Worm (Caenorhabditis elegans) whole organism, L4 larva: ENCODE data around the gene pqn-27.

Experiments
- F10B5.3 ChIP-seq: sonication (generic microtip); optimal IDR thresholded peaks from 2 replicates; lab custom pipeline; 2016; ENCODE audit warnings: mild to moderate bottlenecking, missing genetic modification characterization, missing compliant biosample characterization
- F26F4.8 ChIP-seq: fragments of 200-800 bp; sonication (Bioruptor generic); conservative IDR thresholded peaks from 2 replicates; pipeline ENCODE4 v1.3.6; 2022; ENCODE audit warnings: missing genetic modification characterization, missing compliant biosample characterization
- F44E2.7 ChIP-seq: fragments of 200-800 bp; sonication (Bioruptor generic); IDR thresholded peaks from 2 replicates; pipeline ENCODE4 v2.1.2; 2022; ENCODE audit warnings: missing genetic modification characterization, missing compliant biosample characterization
- T20F7.1 ChIP-seq: fragments of 200-800 bp; sonication (Bioruptor generic); optimal IDR thresholded peaks from 2 replicates; lab custom pipeline; 2018; ENCODE audit warnings: mild to moderate bottlenecking, missing genetic modification characterization, missing compliant biosample characterization
- T26A8.4 ChIP-seq: fragments of 200-800 bp; sonication (Bioruptor generic); IDR thresholded peaks from 2 replicates; pipeline ENCODE4 v1.3.6; 2022; ENCODE audit warnings: missing genetic modification characterization, missing compliant biosample characterization
- Y48G9A.11 ChIP-seq: fragments of 200-800 bp; sonication (Bioruptor generic); IDR thresholded peaks from 2 replicates; pipeline ENCODE4 v1.3.6; 2022; ENCODE audit warnings: missing genetic modification reagents, missing genetic modification characterization, missing compliant biosample characterization
- Y5F2A.4 ChIP-seq: fragments of 200-800 bp; sonication (Bioruptor generic); optimal IDR thresholded peaks from 2 replicates; lab custom pipeline; 2018; ENCODE audit warnings: mild to moderate bottlenecking, missing genetic modification characterization, missing compliant biosample characterization
- Y75B8A.6 ChIP-seq: fragments of 200-800 bp; sonication (Bioruptor generic); IDR thresholded peaks from 2 replicates; pipeline ENCODE4 v1.3.6; 2022; ENCODE audit warnings: missing genetic modification reagents, missing genetic modification characterization, missing compliant biosample characterization
- ZK337.2 ChIP-seq: fragments of 200-800 bp; sonication (Bioruptor generic); IDR thresholded peaks from 2 replicates; pipeline ENCODE4 v1.3.6; 2022; ENCODE audit warnings: missing genetic modification reagents, missing genetic modification characterization, missing compliant biosample characterization
- ZK546.5 ChIP-seq, 2 experiments: sonication (generic microtip); optimal IDR thresholded peaks; 2 replicates each; lab custom pipeline; 2017; ENCODE audit warnings: missing biosample characterization in 2 of 2, missing genetic modification characterization in 2 of 2
- aha-1 ChIP-seq: fragments of 150-350 bp; peaks from one replicate; lab custom pipeline; 2014; ENCODE audit warnings: missing biosample characterization, missing genetic modification characterization
- aly-2 ChIP-seq: sonication (generic microtip); optimal IDR thresholded peaks from 2 replicates; lab custom pipeline; 2018; ENCODE audit warnings: missing biosample characterization, missing genetic modification characterization
- ama-1 ChIP-seq: fragments of 150-350 bp; optimal IDR thresholded peaks from 2 replicates; lab custom pipeline; 2014; ENCODE audit warnings: inconsistent platforms, mixed read lengths
- arid-1 ChIP-seq: fragments of 200-800 bp; sonication (Bioruptor generic); conservative IDR thresholded peaks from 2 replicates; pipeline ENCODE4 v1.3.6; 2022; ENCODE audit warnings: missing genetic modification reagents, missing genetic modification characterization, missing compliant biosample characterization
- ceh-28 ChIP-seq: fragments of 150-350 bp; optimal IDR thresholded peaks from 2 replicates; lab custom pipeline; 2014; ENCODE audit warnings: missing biosample characterization, missing genetic modification reagents, missing genetic modification characterization
- ceh-32 ChIP-seq: sonication (generic microtip); optimal IDR thresholded peaks from 2 replicates; lab custom pipeline; 2016; ENCODE audit warnings: mild to moderate bottlenecking, missing genetic modification characterization, missing compliant biosample characterization; ENCODE audit not compliant: poor library complexity
- ceh-44 ChIP-seq: fragments of 200-800 bp; sonication (Bioruptor generic); IDR thresholded peaks from 2 replicates; pipeline ENCODE4 v1.3.6; 2022; ENCODE audit warnings: missing genetic modification reagents, missing genetic modification characterization, missing compliant biosample characterization
- ces-1 ChIP-seq: fragments of 150-350 bp; sonication (generic microtip); optimal IDR thresholded peaks from 4 replicates; lab custom pipeline; 2014; ENCODE audit warnings: missing biosample characterization, missing genetic modification reagents, missing genetic modification characterization
- ctbp-1 ChIP-seq: fragments of 200-800 bp; sonication (Bioruptor generic); IDR thresholded peaks from 2 replicates; pipeline ENCODE4 v1.3.6; 2022; ENCODE audit warnings: missing genetic modification reagents, missing genetic modification characterization, missing compliant biosample characterization
- daf-12 ChIP-seq: fragments of 150-350 bp; optimal IDR thresholded peaks from 2 replicates; lab custom pipeline; 2014; ENCODE audit warnings: missing biosample characterization, missing genetic modification reagents, missing genetic modification characterization
- daf-16 ChIP-seq, 3 experiments: sonication (generic microtip); optimal IDR thresholded peaks; 2 replicates each; lab custom pipeline; 2016 to 2017; ENCODE audit warnings: missing genetic modification characterization in 3 of 3, missing genetic modification reagents in 3 of 3, mild to moderate bottlenecking in 2 of 3, missing compliant biosample characterization in 2 of 3, missing biosample characterization in 1 of 3, moderate library complexity in 1 of 3
- dmd-6 ChIP-seq: fragments of 200-800 bp; sonication (Bioruptor generic); IDR thresholded peaks from 2 replicates; pipeline ENCODE4 v1.3.6; 2022; ENCODE audit warnings: missing genetic modification reagents, missing genetic modification characterization, missing compliant biosample characterization
- dmd-8 ChIP-seq: fragments of 200-800 bp; sonication (Bioruptor generic); IDR thresholded peaks from 2 replicates; pipeline ENCODE4 v1.3.6; 2022; ENCODE audit warnings: missing genetic modification characterization, missing compliant biosample characterization
- dmd-9 ChIP-seq: fragments of 200-800 bp; sonication (Bioruptor generic); IDR thresholded peaks from 2 replicates; pipeline ENCODE4 v1.3.6; 2022; ENCODE audit warnings: missing genetic modification reagents, missing genetic modification characterization, missing compliant biosample characterization
- duxl-1 ChIP-seq: sonication (generic microtip); optimal IDR thresholded peaks from 2 replicates; lab custom pipeline; 2016; ENCODE audit warnings: mild to moderate bottlenecking, missing genetic modification characterization, moderate library complexity, missing compliant biosample characterization; ENCODE audit not compliant: poor library complexity
- dve-1 ChIP-seq: sonication (generic microtip); optimal IDR thresholded peaks from 2 replicates; lab custom pipeline; 2017; ENCODE audit warnings: antibody characterized with exemption, mild to moderate bottlenecking, missing genetic modification characterization, missing compliant biosample characterization; ENCODE audit not compliant: insufficient read depth
- egl-27 ChIP-seq: sonication (generic microtip); optimal IDR thresholded peaks from 3 replicates; lab custom pipeline; 2017; ENCODE audit warnings: missing biosample characterization, missing genetic modification reagents, missing genetic modification characterization
- fkh-10 ChIP-seq: fragments of 150-350 bp; optimal IDR thresholded peaks from 2 replicates; lab custom pipeline; 2014; ENCODE audit warnings: missing biosample characterization, missing genetic modification reagents, missing genetic modification characterization
- hlh-30 ChIP-seq: sonication (generic microtip); optimal IDR thresholded peaks from 2 replicates; lab custom pipeline; 2017; ENCODE audit warnings: antibody characterized with exemption, mild to moderate bottlenecking, missing genetic modification characterization, missing compliant biosample characterization; ENCODE audit not compliant: insufficient read depth
- lin-39 ChIP-seq: fragments of 150-350 bp; optimal IDR thresholded peaks from 2 replicates; lab custom pipeline; 2014; ENCODE audit warnings: missing biosample characterization, missing genetic modification reagents, missing genetic modification characterization
- mdl-1 ChIP-seq, 2 experiments: fragments of 150-350 bp in 1 of 2; sonication (generic microtip) in 1 of 2; optimal IDR thresholded peaks; 2 replicates each; lab custom pipeline; 2014 to 2017; ENCODE audit warnings: missing biosample characterization in 2 of 2, missing genetic modification characterization in 2 of 2
- mes-2 ChIP-seq: sonication (generic microtip); optimal IDR thresholded peaks from 2 replicates; lab custom pipeline; 2016; ENCODE audit warnings: missing genotype, mild to moderate bottlenecking, missing genetic modification characterization, missing compliant biosample characterization; ENCODE audit not compliant: poor library complexity, severe bottlenecking
- mxl-2 ChIP-seq: fragments of 200-800 bp; sonication (Bioruptor generic); conservative IDR thresholded peaks from 2 replicates; pipeline ENCODE4 v1.3.6; 2022; ENCODE audit warnings: missing genetic modification reagents, missing genetic modification characterization, missing compliant biosample characterization
- nhr-102 ChIP-seq: sonication (generic microtip); optimal IDR thresholded peaks from 2 replicates; lab custom pipeline; 2016; ENCODE audit warnings: mild to moderate bottlenecking, missing genetic modification characterization, moderate library complexity, missing compliant biosample characterization
- nhr-111 ChIP-seq: fragments of 200-800 bp; sonication (Bioruptor generic); optimal IDR thresholded peaks from 2 replicates; lab custom pipeline; 2018; ENCODE audit warnings: mild to moderate bottlenecking, missing genetic modification characterization, missing compliant biosample characterization
- nhr-237 ChIP-seq: sonication (generic microtip); optimal IDR thresholded peaks from 2 replicates; lab custom pipeline; 2017; ENCODE audit warnings: missing biosample characterization, missing genetic modification characterization
- nhr-28 ChIP-seq: fragments of 150-350 bp; optimal IDR thresholded peaks from 2 replicates; lab custom pipeline; 2014; ENCODE audit warnings: missing biosample characterization, missing genetic modification characterization
- nhr-41 ChIP-seq: fragments of 200-800 bp; sonication (Bioruptor generic); IDR thresholded peaks from 2 replicates; pipeline ENCODE4 v1.3.6; 2022; ENCODE audit warnings: missing genetic modification reagents, missing genetic modification characterization, missing compliant biosample characterization
- nhr-48 ChIP-seq: sonication (generic microtip); optimal IDR thresholded peaks from 2 replicates; lab custom pipeline; 2016; ENCODE audit warnings: mild to moderate bottlenecking, missing genetic modification characterization, missing compliant biosample characterization
- php-3 ChIP-seq: fragments of 200-800 bp; sonication (Bioruptor generic); IDR thresholded peaks from 2 replicates; pipeline ENCODE4 v1.3.6; 2022; ENCODE audit warnings: missing genetic modification reagents, missing genetic modification characterization, missing compliant biosample characterization
- saeg-2 ChIP-seq: fragments of 200-800 bp; sonication (Bioruptor generic); IDR thresholded peaks from 2 replicates; pipeline ENCODE4 v1.3.6; 2022; ENCODE audit warnings: missing genetic modification reagents, missing genetic modification characterization, missing compliant biosample characterization
- set-16 ChIP-seq: fragments of 200-800 bp; sonication (Bioruptor generic); IDR thresholded peaks from 2 replicates; pipeline ENCODE4 v1.3.6; 2022; ENCODE audit warnings: missing genetic modification reagents, missing genetic modification characterization, missing compliant biosample characterization
- snpc-1.2 ChIP-seq: fragments of 200-800 bp; sonication (Bioruptor generic); IDR thresholded peaks from 2 replicates; pipeline ENCODE4 v1.3.6; 2022; ENCODE audit warnings: missing genetic modification reagents, missing genetic modification characterization, missing compliant biosample characterization
- snpc-4 ChIP-seq: fragments of 150-350 bp; optimal IDR thresholded peaks from 2 replicates; lab custom pipeline; 2014; ENCODE audit warnings: missing biosample characterization, missing genetic modification characterization
- spr-3 ChIP-seq: fragments of 200-800 bp; sonication (Bioruptor generic); optimal IDR thresholded peaks from 2 replicates; lab custom pipeline; 2018; ENCODE audit warnings: mild to moderate bottlenecking, missing genetic modification characterization, missing compliant biosample characterization
- tag-97 ChIP-seq: fragments of 200-800 bp; sonication (Bioruptor generic); IDR thresholded peaks from 2 replicates; pipeline ENCODE4 v1.3.6; 2022; ENCODE audit warnings: missing genetic modification characterization, missing compliant biosample characterization
- tra-1 ChIP-seq: fragments of 200-800 bp; sonication (Bioruptor generic); IDR thresholded peaks from 2 replicates; pipeline ENCODE4 v1.3.6; 2022; ENCODE audit warnings: missing genetic modification reagents, missing genetic modification characterization, missing compliant biosample characterization
- unc-39 ChIP-seq: sonication (generic microtip); optimal IDR thresholded peaks from 2 replicates; lab custom pipeline; 2017; ENCODE audit warnings: missing biosample characterization, missing genetic modification characterization
- vab-7 ChIP-seq: fragments of 200-800 bp; sonication (Bioruptor generic); IDR thresholded peaks from 2 replicates; pipeline ENCODE4 v1.3.6; 2022; ENCODE audit warnings: missing genetic modification reagents, missing genetic modification characterization, missing compliant biosample characterization
- zip-11 ChIP-seq: fragments of 200-800 bp; sonication (Bioruptor generic); IDR thresholded peaks from 2 replicates; pipeline ENCODE4 v1.3.6; 2022; ENCODE audit warnings: missing genetic modification characterization, missing compliant biosample characterization

The pqn-27 gene

ce11 chrII:13469043-13469652 is 8.7 kb upstream of the pqn-27 start, which contains the start of gene E01G4.3 (continued):
- TF ChIP-seq fkh-10 (GFP tag; lab: Kevin White, UChicago): no peak
- TF ChIP-seq daf-16 (GFP tag; optimal IDR thresholded peaks at IDR 0.05; lab: Kevin White, UChicago): peak in 1 of 2 experiments; percentile 68
- peak; percentile 96 for TF ChIP-seq daf-16 (tag; optimal IDR thresholded peaks at IDR 0.05; lab: Kevin White, UChicago)
- TF ChIP-seq spr-3 (GFP tag; lab: Kevin White, UChicago): no peak
- no peak for TF ChIP-seq unc-39
- peak; percentile 26; the same call in 1 of the 2 replicates for TF ChIP-seq ctbp-1 (GFP tag; lab: Robert Waterston, UW)
- TF ChIP-seq ceh-28 (tag; lab: Kevin White, UChicago): no peak
- peak; percentile 51; the same call in 1 of the 2 replicates for TF ChIP-seq T26A8.4 (GFP tag; lab: Robert Waterston, UW)
- no peak for TF ChIP-seq dmd-9 (GFP tag; lab: Robert Waterston, UW)
- peak; percentile 86 for TF ChIP-seq tra-1 (GFP tag; lab: Robert Waterston, UW)
- peak; percentile 72 to 86 for TF ChIP-seq mdl-1 (tag; optimal IDR thresholded peaks at IDR 0.05; lab: Kevin White, UChicago)
- TF ChIP-seq F44E2.7 (GFP tag; lab: Robert Waterston, UW): no peak
- no peak for TF ChIP-seq vab-7 (GFP tag; lab: Robert Waterston, UW)
- no peak for TF ChIP-seq ceh-44
- no peak for TF ChIP-seq ces-1 (GFP tag; lab: Kevin White, UChicago)
- TF ChIP-seq hlh-30 (tag; lab: Kevin White, UChicago): peak; percentile 94
- peak; percentile 89 for TF ChIP-seq dve-1 (tag; lab: Kevin White, UChicago)
- peak; percentile 53 for TF ChIP-seq T20F7.1 (GFP tag; lab: Kevin White, UChicago)
- peak; percentile 94 for TF ChIP-seq nhr-28
- TF ChIP-seq dmd-6 (GFP tag; lab: Robert Waterston, UW): peak; percentile 98
- TF ChIP-seq nhr-237 (tag; lab: Kevin White, UChicago): no peak
- TF ChIP-seq egl-27 (tag; lab: Kevin White, UChicago): no peak
- no peak for TF ChIP-seq dmd-8
- TF ChIP-seq snpc-4 (tag; lab: Kevin White, UChicago): no peak
- peak; percentile 53 for TF ChIP-seq php-3 (GFP tag; lab: Robert Waterston, UW)
- TF ChIP-seq lin-39: no peak
- peak; percentile 97 for TF ChIP-seq nhr-48 (tag; lab: Kevin White, UChicago)
- TF ChIP-seq nhr-111 (GFP tag; lab: Kevin White, UChicago): no peak
- no peak for TF ChIP-seq snpc-1.2 (GFP tag; lab: Robert Waterston, UW)
- TF ChIP-seq mes-2 (tag; lab: Kevin White, UChicago): peak; percentile 17
- TF ChIP-seq arid-1: no peak
- no peak for TF ChIP-seq F26F4.8
- TF ChIP-seq saeg-2 (GFP tag; lab: Robert Waterston, UW): peak; percentile 68; the same call in 1 of the 2 replicates
- no peak for TF ChIP-seq set-16 (GFP tag; lab: Robert Waterston, UW)
- TF ChIP-seq tag-97 (GFP tag; lab: Robert Waterston, UW): no peak
- TF ChIP-seq ama-1 (lab: Kevin White, UChicago): no peak
- TF ChIP-seq daf-12 (tag; lab: Kevin White, UChicago): no peak
- no peak for TF ChIP-seq F10B5.3 (tag; lab: Kevin White, UChicago)
- TF ChIP-seq Y75B8A.6 (GFP tag; lab: Robert Waterston, UW): no peak
- TF ChIP-seq aly-2 (tag; lab: Kevin White, UChicago): no peak
- TF ChIP-seq nhr-102 (tag; lab: Kevin White, UChicago): peak; percentile 77
- no peak for TF ChIP-seq nhr-41
- peak; percentile 97 for TF ChIP-seq aha-1 (tag; lab: Kevin White, UChicago)
- TF ChIP-seq Y5F2A.4 (GFP tag; lab: Kevin White, UChicago): no peak
- no peak for TF ChIP-seq ceh-32
- TF ChIP-seq Y48G9A.11 (GFP tag; lab: Robert Waterston, UW): no peak
- no peak for TF ChIP-seq ZK337.2 (GFP tag; lab: Robert Waterston, UW)
- TF ChIP-seq ZK546.5 (tag; optimal IDR thresholded peaks at IDR 0.05; lab: Kevin White, UChicago): no peak
- peak; percentile 100 for TF ChIP-seq mxl-2 (GFP tag; lab: Robert Waterston, UW)
- no peak for TF ChIP-seq duxl-1
- no peak for TF ChIP-seq zip-11 (GFP tag; lab: Robert Waterston, UW)
